Fruit fly (Drosophila melanogaster) whole organism, pupa: Measurements from ENCODE around the gene Vps13D.

Experiments used
- CG10348 ChIP-seq: fragments of 200-800 bp; sonication (Bioruptor generic); IDR thresholded peaks from 2 replicates; pipeline ENCODE4 v1.3.6; 2022; ENCODE audit warnings: missing biosample characterization, missing genetic modification characterization
- CG12605 ChIP-seq: fragments of 200-800 bp; sonication (Bioruptor generic); IDR thresholded peaks from 2 replicates; pipeline ENCODE4 v1.3.6; 2022; ENCODE audit warnings: missing biosample characterization, missing genetic modification characterization
- CG13204 ChIP-seq: fragments of 200-800 bp; sonication (Bioruptor generic); optimal IDR thresholded peaks from 2 replicates; lab custom pipeline; 2018; ENCODE audit warnings: missing biosample characterization, mild to moderate bottlenecking, missing genetic modification characterization, moderate library complexity
- CG14655 ChIP-seq: fragments of 200-800 bp; sonication (Bioruptor generic); optimal IDR thresholded peaks from 3 replicates; lab custom pipeline; 2017; ENCODE audit warnings: mild to moderate bottlenecking, missing biosample characterization, missing genetic modification reagents, missing genetic modification characterization
- CG15710 ChIP-seq: fragments of 200-800 bp; sonication (Bioruptor generic); optimal IDR thresholded peaks from 2 replicates; lab custom pipeline; 2018; ENCODE audit warnings: missing biosample characterization, mild to moderate bottlenecking, missing genetic modification characterization, moderate library complexity
- CG17806 ChIP-seq: fragments of 200-800 bp; sonication (Bioruptor generic); optimal IDR thresholded peaks from 2 replicates; lab custom pipeline; 2018; ENCODE audit warnings: missing biosample characterization, mild to moderate bottlenecking, missing genetic modification characterization, moderate library complexity
- CG32121 ChIP-seq: fragments of 200-800 bp; sonication (Bioruptor generic); IDR thresholded peaks from 2 replicates; pipeline ENCODE4 v1.3.6; 2022; ENCODE audit warnings: missing biosample characterization, missing genetic modification characterization
- CG34367 ChIP-seq: fragments of 200-800 bp; sonication (Bioruptor generic); optimal IDR thresholded peaks from 2 replicates; lab custom pipeline; 2018; ENCODE audit warnings: missing biosample characterization, mild to moderate bottlenecking, missing genetic modification characterization
- CG4496 ChIP-seq: fragments of 200-800 bp; sonication (Bioruptor generic); IDR thresholded peaks from 3 replicates; pipeline ENCODE4 v1.3.6; 2022; ENCODE audit warnings: missing biosample characterization, missing genetic modification characterization
- CG8159 ChIP-seq: fragments of 200-800 bp; sonication (Bioruptor generic); optimal IDR thresholded peaks from 3 replicates; lab custom pipeline; 2018; ENCODE audit warnings: missing biosample characterization, mild to moderate bottlenecking, missing genetic modification characterization, moderate library complexity
- CG8301 ChIP-seq: fragments of 200-800 bp; sonication (Bioruptor generic); optimal IDR thresholded peaks from 2 replicates; lab custom pipeline; 2018; ENCODE audit warnings: missing biosample characterization, mild to moderate bottlenecking, missing genetic modification characterization
- CG9948 ChIP-seq: fragments of 200-800 bp; sonication (Bioruptor generic); optimal IDR thresholded peaks from 2 replicates; lab custom pipeline; 2018; ENCODE audit warnings: missing biosample characterization, mild to moderate bottlenecking, missing genetic modification characterization, moderate library complexity
- D1 ChIP-seq: fragments of 200-800 bp; sonication (Bioruptor generic); optimal IDR thresholded peaks from 2 replicates; lab custom pipeline; 2018; ENCODE audit warnings: missing biosample characterization, mild to moderate bottlenecking, missing genetic modification characterization, moderate library complexity
- EcR ChIP-seq: fragments of 200-800 bp; sonication (Bioruptor generic); optimal IDR thresholded peaks from 3 replicates; lab custom pipeline; 2019; ENCODE audit warnings: missing biosample characterization, missing genetic modification characterization, mild to moderate bottlenecking, moderate library complexity, missing genetic modification reagents
- Ets98B ChIP-seq: fragments of 200-800 bp; sonication (Bioruptor generic); IDR thresholded peaks from 2 replicates; pipeline ENCODE4 v1.3.6; 2022; ENCODE audit warnings: missing biosample characterization, missing genetic modification characterization
- Pif1A ChIP-seq: fragments of 200-800 bp; sonication (Bioruptor generic); optimal IDR thresholded peaks from 3 replicates; lab custom pipeline; 2016; ENCODE audit warnings: missing biosample characterization, missing genetic modification characterization
- Pif1B ChIP-seq: fragments of 200-800 bp; sonication (Bioruptor generic); optimal IDR thresholded peaks from 3 replicates; lab custom pipeline; 2016; ENCODE audit warnings: missing biosample characterization, missing genetic modification characterization
- Snoo ChIP-seq: fragments of 200-800 bp; sonication (Bioruptor generic); optimal IDR thresholded peaks from 3 replicates; lab custom pipeline; 2017; ENCODE audit warnings: missing biosample characterization, mild to moderate bottlenecking, missing genetic modification characterization, inconsistent platforms
- fd96Ca ChIP-seq: fragments of 200-800 bp; sonication (Bioruptor generic); IDR thresholded peaks from 3 replicates; pipeline ENCODE4 v1.3.6; 2022; ENCODE audit warnings: missing biosample characterization, missing genetic modification characterization
- gl ChIP-seq: fragments of 200-800 bp; sonication (Bioruptor generic); optimal IDR thresholded peaks from 2 replicates; lab custom pipeline; 2018; ENCODE audit warnings: missing biosample characterization, mild to moderate bottlenecking, missing genetic modification characterization
- rn ChIP-seq: fragments of 200-800 bp; sonication (Bioruptor generic); IDR thresholded peaks from 2 replicates; pipeline ENCODE4 v1.3.6; 2022; ENCODE audit warnings: missing biosample characterization, missing genetic modification characterization

Gene Vps13D

DNA sequence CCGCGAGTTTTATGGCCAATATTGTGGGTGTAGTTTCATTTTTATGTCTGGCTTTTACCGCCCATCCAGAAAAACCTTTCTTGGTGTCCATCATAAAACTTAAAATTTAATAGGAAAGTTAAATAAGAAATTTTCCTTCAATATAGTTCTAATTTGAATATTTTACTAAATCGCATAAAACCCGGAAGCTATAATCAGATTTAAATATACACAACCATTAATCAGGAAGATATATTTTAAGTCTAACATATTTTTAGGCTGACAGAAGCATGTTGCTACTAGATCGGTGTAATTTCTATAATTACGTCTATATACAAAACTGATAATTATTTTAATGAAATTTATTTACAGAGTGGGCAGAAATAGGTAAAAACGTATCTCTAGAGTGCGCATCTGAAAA, 19.1 kb upstream of the Vps13D start:
- no peak for TF ChIP-seq CG10348 (GFP tag; lab: Robert Waterston, UW)
- no peak for TF ChIP-seq rn
- TF ChIP-seq Snoo: no peak
- no peak for TF ChIP-seq CG9948 (tag; lab: Kevin White, UChicago)
- TF ChIP-seq CG34367 (tag; lab: Kevin White, UChicago): no peak
- no peak for TF ChIP-seq CG14655

DNA sequence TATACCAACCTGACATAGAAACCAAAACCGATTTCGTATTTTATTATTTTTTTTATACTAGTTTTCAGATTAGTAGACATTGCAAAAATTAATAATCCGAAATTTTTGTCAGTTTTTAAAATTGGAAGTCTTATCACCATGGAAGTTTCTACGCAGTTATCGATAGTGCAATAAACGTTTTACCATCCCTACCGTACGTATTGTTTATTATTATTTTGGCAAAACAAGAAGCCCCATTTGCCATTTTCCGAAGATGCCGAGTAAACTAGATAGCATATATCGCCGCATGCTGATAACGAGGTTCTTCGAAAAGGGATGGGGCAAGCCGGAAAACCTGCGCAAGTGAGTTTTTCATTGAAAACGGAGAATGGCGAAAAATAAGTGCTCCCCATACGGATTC, 13.2 kb upstream of the Vps13D start, which contains the start of gene CG32112:
Gene CG32112 (plus strand): TSS at position 111 of the 400 bp plus-strand sequence.
- TF ChIP-seq CG4496 (GFP tag; lab: Robert Waterston, UW): no peak
- TF ChIP-seq CG17806 (tag; lab: Kevin White, UChicago): no peak
- TF ChIP-seq CG34367 (tag; lab: Kevin White, UChicago): no peak
- no peak for TF ChIP-seq Snoo
- TF ChIP-seq D1 (tag; lab: Kevin White, UChicago): peak; percentile 38

DNA sequence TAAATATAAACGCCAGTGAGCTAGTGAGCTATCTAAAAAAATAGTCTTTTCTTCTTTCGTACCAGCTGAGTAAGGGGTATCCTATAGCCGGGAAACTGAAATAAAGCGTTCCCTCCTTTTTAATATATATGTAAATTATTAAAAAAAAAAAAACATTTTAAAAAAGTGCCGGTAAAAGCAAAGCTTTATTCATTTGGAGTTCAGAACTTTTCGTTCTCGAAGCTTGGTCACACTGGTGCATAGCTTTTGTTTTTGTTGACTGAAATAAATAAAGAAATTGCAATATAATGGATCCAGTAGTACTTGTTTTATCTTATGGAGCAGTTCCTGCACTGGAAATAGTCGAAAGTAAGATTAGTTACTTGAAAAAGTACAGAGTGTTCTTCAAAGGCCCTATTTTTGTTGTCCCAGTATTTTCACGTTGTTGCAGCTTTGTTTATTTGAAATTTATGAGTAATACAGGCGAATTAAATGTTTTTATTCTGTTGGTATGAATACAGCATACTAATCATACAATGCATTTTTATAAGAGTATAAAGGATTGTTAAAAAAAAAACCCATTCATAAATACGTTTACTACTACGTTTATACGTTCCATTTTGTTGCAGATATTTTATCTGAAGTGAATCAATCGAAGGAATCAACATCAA, 9.6 kb upstream of the Vps13D start, which contains the start of gene CG32109:
Gene CG32109 (plus strand): TSS at position 224 of the 650 bp plus-strand sequence.
- TF ChIP-seq Snoo (peak; percentile 0), D1 (tag; lab: Kevin White, UChicago) (peak; percentile 25), CG9948 (tag; lab: Kevin White, UChicago) (no peak)
- TF ChIP-seq, all 21 proteins: peak for 2

DNA sequence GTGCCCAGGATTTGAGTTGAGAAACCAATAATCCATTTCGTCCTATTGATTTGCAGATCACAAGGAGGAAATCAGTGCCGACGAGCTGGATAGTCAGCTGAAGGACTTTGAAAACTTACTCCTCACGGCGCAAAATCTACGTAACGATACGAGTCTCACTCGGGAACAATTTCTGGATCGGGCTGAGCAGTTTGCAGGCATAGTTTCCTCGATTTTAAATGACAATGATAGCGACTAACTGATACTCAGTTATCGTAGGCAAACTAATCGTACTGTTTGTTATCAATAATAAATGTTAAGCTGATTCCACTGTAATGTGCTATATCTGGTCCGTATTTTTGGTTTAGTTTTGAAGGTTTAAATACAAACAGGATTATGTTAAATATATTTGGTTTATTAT, 8.6 kb upstream of the Vps13D start:
- TF ChIP-seq EcR: no peak
- no peak for TF ChIP-seq Snoo
- TF ChIP-seq CG17806 (tag; lab: Kevin White, UChicago): no peak
- no peak for TF ChIP-seq D1 (tag; lab: Kevin White, UChicago)
- no peak for TF ChIP-seq rn
- TF ChIP-seq CG8301 (tag; lab: Kevin White, UChicago): no peak
- no peak for TF ChIP-seq CG15710 (tag; lab: Kevin White, UChicago)
- no peak for TF ChIP-seq CG12605
- no peak for TF ChIP-seq Pif1A (GFP tag; lab: Kevin White, UChicago)
- no peak for TF ChIP-seq CG32121
- no peak for TF ChIP-seq fd96Ca (GFP tag; lab: Robert Waterston, UW)
- TF ChIP-seq CG9948 (tag; lab: Kevin White, UChicago): no peak
- TF ChIP-seq gl (tag; lab: Kevin White, UChicago): no peak
- no peak for TF ChIP-seq Ets98B (GFP tag; lab: Robert Waterston, UW)

DNA sequence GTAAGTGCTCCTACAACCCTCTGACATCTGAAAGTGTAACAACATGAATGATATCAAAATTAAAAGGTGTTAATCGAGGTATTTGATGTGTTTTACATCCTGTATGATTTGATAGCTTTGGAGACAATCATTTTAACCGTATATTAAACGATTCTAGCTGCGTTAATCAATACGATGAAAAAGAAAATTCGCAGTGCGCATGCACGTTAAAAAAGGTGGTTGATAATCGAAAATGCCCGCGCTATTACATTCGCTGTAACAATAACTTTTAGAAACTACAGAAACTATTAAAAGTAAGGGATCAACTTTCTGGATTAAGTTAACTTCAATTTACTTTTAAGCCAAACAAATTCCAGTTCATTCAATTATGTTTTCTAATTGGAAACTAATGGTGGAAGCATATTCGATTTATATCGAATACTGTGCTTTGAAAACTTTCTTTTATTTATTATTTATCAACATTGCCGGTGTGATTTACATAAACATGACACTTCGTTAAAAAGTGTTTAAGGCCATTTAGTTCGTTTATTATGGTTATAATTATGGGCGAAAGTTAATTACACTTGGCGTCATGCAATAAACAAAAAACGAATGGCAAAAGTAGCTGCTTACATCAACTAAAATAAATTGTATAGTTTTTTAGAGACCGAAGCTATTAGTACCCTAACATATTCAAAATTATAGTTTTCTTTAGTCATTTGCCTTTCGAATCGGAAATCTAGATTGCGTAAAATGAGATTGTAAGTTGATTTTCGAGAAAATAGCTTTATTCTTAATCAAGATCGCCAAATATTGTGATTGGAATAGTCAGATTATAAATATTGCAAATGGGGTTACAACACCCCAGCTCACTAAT, 5.9 kb upstream of the Vps13D start:
- TF ChIP-seq CG15710 (tag; lab: Kevin White, UChicago) (no peak), EcR (no peak), CG10348 (GFP tag; lab: Robert Waterston, UW) (no peak), CG9948 (tag; lab: Kevin White, UChicago) (no peak), CG8159 (tag; lab: Kevin White, UChicago) (no peak), CG32121 (no peak), CG4496 (GFP tag; lab: Robert Waterston, UW) (no peak)

DNA sequence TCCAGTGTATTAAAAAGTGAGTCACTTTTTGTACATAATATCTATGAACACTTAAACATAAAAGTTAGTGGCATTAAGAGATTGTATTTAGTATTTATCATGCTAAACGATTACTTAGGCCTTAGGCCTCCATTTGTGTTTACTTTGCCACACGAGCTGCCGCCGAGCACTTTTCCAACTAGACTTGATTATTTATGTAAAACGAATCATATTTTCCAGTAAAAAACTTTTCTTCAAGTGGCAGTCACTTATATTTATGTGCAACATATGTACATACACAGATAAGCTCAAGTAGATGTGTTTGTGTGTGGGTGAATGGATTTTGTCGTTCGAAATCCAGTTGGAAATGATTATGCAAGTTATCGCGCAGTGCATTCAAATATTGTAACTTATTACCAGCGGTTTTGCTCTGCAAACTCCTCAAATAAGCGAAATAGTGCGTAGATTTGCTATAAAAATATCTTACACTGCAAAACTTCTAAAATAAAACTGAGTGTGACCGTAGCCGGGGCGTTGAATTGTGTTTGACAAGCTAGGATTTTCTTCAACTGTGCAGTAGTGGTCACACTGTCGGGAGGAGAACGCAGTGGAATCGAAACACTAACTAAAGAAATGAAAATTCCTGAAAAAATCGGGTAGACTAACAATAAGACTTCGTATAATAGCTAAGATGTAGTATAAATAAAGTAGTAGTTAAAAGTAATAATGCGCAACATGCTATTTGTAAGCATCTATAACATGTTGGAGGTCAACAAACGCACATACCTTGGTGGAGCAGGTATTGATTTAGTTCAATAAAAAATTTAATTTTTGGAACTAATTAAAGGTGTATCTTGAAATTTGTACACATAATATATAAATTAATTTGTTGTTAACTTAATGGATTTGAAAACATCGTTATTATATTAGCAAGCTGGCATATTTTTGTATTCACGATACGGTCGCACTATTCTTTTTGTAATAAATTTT, 5.0 kb upstream of the Vps13D start, which contains the start of the genes Klc and CG10984:
Gene Klc (minus strand): TSS at position 490 of the 969 bp plus-strand sequence.
Gene CG10984 (plus strand): TSS at position 553 of the 969 bp plus-strand sequence.
- TF ChIP-seq CG14655 (no peak), fd96Ca (GFP tag; lab: Robert Waterston, UW) (no peak), CG15710 (tag; lab: Kevin White, UChicago) (peak; percentile 80), Ets98B (GFP tag; lab: Robert Waterston, UW) (peak; percentile 96), rn (peak; percentile 84), CG8159 (tag; lab: Kevin White, UChicago) (peak; percentile 87), Snoo (peak; percentile 65), gl (tag; lab: Kevin White, UChicago) (peak; percentile 54), CG9948 (tag; lab: Kevin White, UChicago) (peak; percentile 71), Pif1B (GFP tag; lab: Kevin White, UChicago) (peak; percentile 93), EcR (no peak), CG13204 (GFP tag; lab: Kevin White, UChicago) (no peak), CG4496 (GFP tag; lab: Robert Waterston, UW) (peak; percentile 97), CG10348 (GFP tag; lab: Robert Waterston, UW) (no peak), CG17806 (tag; lab: Kevin White, UChicago) (peak; percentile 85), CG34367 (tag; lab: Kevin White, UChicago) (no peak), Pif1A (GFP tag; lab: Kevin White, UChicago) (peak; percentile 90), CG8301 (tag; lab: Kevin White, UChicago) (peak; percentile 87), CG32121 (peak; percentile 93), CG12605 (no peak), D1 (tag; lab: Kevin White, UChicago) (no peak)
